Worm (Caenorhabditis elegans) whole organism, L3 larva: ENCODE data around the gene srz-44.

ENCODE experiments used
- aly-2 ChIP-seq: fragments of 150-350 bp; optimal IDR thresholded peaks from 2 replicates; lab custom pipeline; 2014; ENCODE audit warnings: missing biosample characterization, missing genetic modification characterization
- ceh-16 ChIP-seq: sonication (generic microtip); optimal IDR thresholded peaks from 2 replicates; lab custom pipeline; 2017; ENCODE audit warnings: missing biosample characterization, missing genetic modification characterization
- ceh-28 ChIP-seq: fragments of 150-350 bp; optimal IDR thresholded peaks from 2 replicates; lab custom pipeline; 2014; ENCODE audit warnings: missing biosample characterization, missing genetic modification reagents, missing genetic modification characterization
- ceh-82 ChIP-seq: fragments of 150-350 bp; optimal IDR thresholded peaks from 2 replicates; lab custom pipeline; 2014; ENCODE audit warnings: missing biosample characterization, missing genetic modification characterization
- ceh-9 ChIP-seq: sonication (generic microtip); optimal IDR thresholded peaks from 2 replicates; lab custom pipeline; 2018; ENCODE audit warnings: missing biosample characterization, missing genetic modification characterization
- daf-12 ChIP-seq: fragments of 150-350 bp; optimal IDR thresholded peaks from 2 replicates; lab custom pipeline; 2014; ENCODE audit warnings: missing biosample characterization, missing genetic modification reagents, missing genetic modification characterization
- egl-27 ChIP-seq: sonication (generic microtip); optimal IDR thresholded peaks from 4 replicates; lab custom pipeline; 2017; ENCODE audit warnings: missing biosample characterization, missing genetic modification reagents, missing genetic modification characterization
- elt-1 ChIP-seq: fragments of 150-350 bp; optimal IDR thresholded peaks from 2 replicates; lab custom pipeline; 2014; ENCODE audit warnings: missing biosample characterization, missing genetic modification characterization
- eor-1 ChIP-seq, 2 experiments: fragments of 150-350 bp; optimal IDR thresholded peaks; 2 replicates each; lab custom pipeline; 2014 to 2018; ENCODE audit warnings: missing biosample characterization in 2 of 2, missing genetic modification characterization in 2 of 2
- fkh-10 ChIP-seq: sonication (generic microtip); optimal IDR thresholded peaks from 2 replicates; lab custom pipeline; 2017; ENCODE audit warnings: missing biosample characterization, missing genetic modification reagents, missing genetic modification characterization
- fos-1 ChIP-seq: fragments of 150-350 bp; optimal IDR thresholded peaks from 2 replicates; lab custom pipeline; 2014; ENCODE audit warnings: missing biosample characterization, missing genetic modification characterization
- hmg-11 ChIP-seq: sonication (generic microtip); optimal IDR thresholded peaks from 2 replicates; lab custom pipeline; 2016; ENCODE audit warnings: missing genetic modification characterization, missing compliant biosample characterization
- jun-1 ChIP-seq: fragments of 150-350 bp; optimal IDR thresholded peaks from 2 replicates; lab custom pipeline; 2014; ENCODE audit warnings: missing biosample characterization, missing genetic modification reagents, missing genetic modification characterization
- lin-15B ChIP-seq: fragments of 150-350 bp; optimal IDR thresholded peaks from 2 replicates; lab custom pipeline; 2014; ENCODE audit warnings: missing biosample characterization, missing genetic modification characterization
- lin-39 ChIP-seq: fragments of 150-350 bp; optimal IDR thresholded peaks from 2 replicates; lab custom pipeline; 2018; ENCODE audit warnings: missing biosample characterization, missing genetic modification reagents, missing genetic modification characterization
- mml-1 ChIP-seq: fragments of 150-350 bp; sonication (generic microtip); optimal IDR thresholded peaks from 3 replicates; lab custom pipeline; 2014; ENCODE audit warnings: missing biosample characterization, missing genetic modification characterization
- nhr-11 ChIP-seq: fragments of 150-350 bp; optimal IDR thresholded peaks from 2 replicates; lab custom pipeline; 2014; ENCODE audit warnings: missing biosample characterization, missing genetic modification characterization
- nhr-12 ChIP-seq: fragments of 150-350 bp; optimal IDR thresholded peaks from 2 replicates; lab custom pipeline; 2014; ENCODE audit warnings: missing biosample characterization, missing genetic modification characterization
- nhr-23 ChIP-seq: fragments of 150-350 bp; optimal IDR thresholded peaks from 2 replicates; lab custom pipeline; 2014; ENCODE audit warnings: missing biosample characterization, missing genetic modification reagents, missing genetic modification characterization
- nhr-237 ChIP-seq: fragments of 150-350 bp; optimal IDR thresholded peaks from 2 replicates; lab custom pipeline; 2014; ENCODE audit warnings: missing biosample characterization, missing genetic modification characterization
- nhr-28 ChIP-seq: fragments of 150-350 bp; optimal IDR thresholded peaks from 2 replicates; lab custom pipeline; 2014; ENCODE audit warnings: missing biosample characterization, missing genetic modification characterization
- nhr-43 ChIP-seq: sonication (generic microtip); optimal IDR thresholded peaks from 2 replicates; lab custom pipeline; 2016; ENCODE audit warnings: mild to moderate bottlenecking, missing genetic modification characterization, missing compliant biosample characterization; ENCODE audit not compliant: poor library complexity, severe bottlenecking
- nhr-67 ChIP-seq: fragments of 150-350 bp; optimal IDR thresholded peaks from 2 replicates; lab custom pipeline; 2014; ENCODE audit warnings: missing biosample characterization, missing genetic modification characterization
- nhr-76 ChIP-seq: fragments of 150-350 bp; sonication (generic microtip); optimal IDR thresholded peaks from 5 replicates; lab custom pipeline; 2014; ENCODE audit warnings: missing biosample characterization, missing genetic modification characterization
- nhr-77 ChIP-seq: fragments of 150-350 bp; optimal IDR thresholded peaks from 2 replicates; lab custom pipeline; 2014; ENCODE audit warnings: missing biosample characterization, missing genetic modification characterization
- pha-4 ChIP-seq: fragments of 150-350 bp; optimal IDR thresholded peaks from 2 replicates; lab custom pipeline; 2014; ENCODE audit warnings: missing biosample characterization, missing genetic modification reagents, missing genetic modification characterization
- pqm-1 ChIP-seq: fragments of 150-350 bp; optimal IDR thresholded peaks from 2 replicates; lab custom pipeline; 2017; ENCODE audit warnings: missing biosample characterization, missing genetic modification characterization, inconsistent platforms
- sea-2 ChIP-seq: fragments of 150-350 bp; sonication (generic microtip); optimal IDR thresholded peaks from 4 replicates; lab custom pipeline; 2014; ENCODE audit warnings: missing biosample characterization, missing genetic modification reagents, missing genetic modification characterization
- skn-1 ChIP-seq: fragments of 150-350 bp; optimal IDR thresholded peaks from 2 replicates; lab custom pipeline; 2014; ENCODE audit warnings: missing biosample characterization, missing genetic modification characterization
- snpc-4 ChIP-seq: fragments of 150-350 bp; optimal IDR thresholded peaks from 2 replicates; lab custom pipeline; 2014; ENCODE audit warnings: missing biosample characterization, missing genetic modification characterization
- tbx-2 ChIP-seq: sonication (generic microtip); optimal IDR thresholded peaks from 2 replicates; lab custom pipeline; 2016; ENCODE audit warnings: mild to moderate bottlenecking, missing genetic modification characterization, missing compliant biosample characterization
- unc-62 ChIP-seq: fragments of 150-350 bp; sonication (generic microtip); optimal IDR thresholded peaks from 4 replicates; lab custom pipeline; 2014; ENCODE audit warnings: missing biosample characterization, missing genetic modification reagents, missing genetic modification characterization
- zag-1 ChIP-seq: fragments of 150-350 bp; optimal IDR thresholded peaks from 2 replicates; lab custom pipeline; 2014; ENCODE audit warnings: missing biosample characterization, missing genetic modification characterization
- ztf-11 ChIP-seq: fragments of 150-350 bp; optimal IDR thresholded peaks from 2 replicates; lab custom pipeline; 2014; ENCODE audit warnings: missing biosample characterization, missing genetic modification characterization
- ztf-4 ChIP-seq: fragments of 150-350 bp; optimal IDR thresholded peaks from 2 replicates; lab custom pipeline; 2014; ENCODE audit warnings: missing biosample characterization, missing genetic modification characterization

Gene srz-44

ce11 chrV:15638853-15639252 is at the start of gene srz-44:
srz-44 (minus strand) TSS chrV:15638953.
- no peak for TF ChIP-seq ceh-28 (tag; lab: Kevin White, UChicago)
- TF ChIP-seq sea-2 (GFP tag; lab: Kevin White, UChicago), result no peak
- TF ChIP-seq fos-1 (tag; lab: Kevin White, UChicago), result no peak
- no peak for TF ChIP-seq nhr-43 (tag; lab: Kevin White, UChicago)
- no peak for TF ChIP-seq nhr-77 (tag; lab: Kevin White, UChicago)
- no peak for TF ChIP-seq mml-1
- no peak for TF ChIP-seq elt-1
- TF ChIP-seq nhr-12 (tag; lab: Kevin White, UChicago), result no peak
- no peak for TF ChIP-seq nhr-76
- no peak for TF ChIP-seq daf-12 (tag; lab: Kevin White, UChicago)
- no peak for TF ChIP-seq ceh-16 (tag; lab: Kevin White, UChicago)
- no peak for TF ChIP-seq tbx-2 (tag; lab: Kevin White, UChicago)
- no peak for TF ChIP-seq egl-27 (tag; lab: Kevin White, UChicago)
- TF ChIP-seq aly-2, result no peak

DNA sequence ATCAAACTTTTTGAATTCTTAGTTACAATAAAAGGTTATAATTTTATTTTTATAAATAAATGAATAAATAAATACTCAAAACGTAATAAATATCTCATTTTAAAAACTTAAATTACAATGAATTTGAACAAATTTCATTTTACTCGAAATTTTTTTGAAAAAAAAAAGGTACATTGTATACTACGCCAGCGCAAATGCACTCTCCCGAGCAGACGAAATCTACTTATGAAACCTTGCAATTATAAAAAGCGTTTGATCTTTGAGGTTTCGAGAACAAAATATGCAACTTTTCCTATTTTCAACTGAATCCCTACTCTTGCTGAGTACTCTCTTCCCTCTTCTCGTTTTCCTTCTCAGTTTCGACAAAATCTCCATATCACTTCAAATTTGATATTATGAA is 48.9 kb upstream of the srz-44 start, which contains the start of gene nhr-197:
Gene nhr-197 (plus strand): TSS at position 301 of the 400 bp plus-strand sequence.
- TF ChIP-seq eor-1 (tag; optimal IDR thresholded peaks at IDR 0.05; lab: Kevin White, UChicago), result no peak
- no peak for TF ChIP-seq skn-1 (tag; lab: Kevin White, UChicago)

ce11 chrV:15685599-15685998 is 46.8 kb upstream of the srz-44 start, which contains the start of gene nhr-196:
nhr-196 (plus strand) TSS chrV:15685716.
- TF ChIP-seq elt-1, result no peak

ce11 chrV:15677222-15677621 is 38.5 kb upstream of the srz-44 start, which contains the start of gene nhr-52:
nhr-52 (plus strand) TSS chrV:15677522.
- no peak for TF ChIP-seq nhr-12 (tag; lab: Kevin White, UChicago)
- TF ChIP-seq lin-39, result no peak
- no peak for TF ChIP-seq lin-15B (tag; lab: Kevin White, UChicago)
- no peak for TF ChIP-seq unc-62
- TF ChIP-seq pqm-1, result no peak
- no peak for TF ChIP-seq aly-2
- TF ChIP-seq snpc-4 (tag; lab: Kevin White, UChicago), result no peak
- TF ChIP-seq fkh-10 (GFP tag; lab: Kevin White, UChicago), result no peak
- TF ChIP-seq ceh-9 (tag; lab: Kevin White, UChicago), result no peak
- TF ChIP-seq nhr-28 (tag; lab: Kevin White, UChicago), result no peak
- TF ChIP-seq nhr-43 (tag; lab: Kevin White, UChicago), result no peak
- TF ChIP-seq nhr-11 (tag; lab: Kevin White, UChicago), result no peak
- no peak for TF ChIP-seq mml-1
- no peak for TF ChIP-seq nhr-237 (tag; lab: Kevin White, UChicago)
- no peak for TF ChIP-seq nhr-23 (tag; lab: Kevin White, UChicago)
- no peak for TF ChIP-seq eor-1 (tag; optimal IDR thresholded peaks at IDR 0.05; lab: Kevin White, UChicago)
- no peak for TF ChIP-seq jun-1

DNA sequence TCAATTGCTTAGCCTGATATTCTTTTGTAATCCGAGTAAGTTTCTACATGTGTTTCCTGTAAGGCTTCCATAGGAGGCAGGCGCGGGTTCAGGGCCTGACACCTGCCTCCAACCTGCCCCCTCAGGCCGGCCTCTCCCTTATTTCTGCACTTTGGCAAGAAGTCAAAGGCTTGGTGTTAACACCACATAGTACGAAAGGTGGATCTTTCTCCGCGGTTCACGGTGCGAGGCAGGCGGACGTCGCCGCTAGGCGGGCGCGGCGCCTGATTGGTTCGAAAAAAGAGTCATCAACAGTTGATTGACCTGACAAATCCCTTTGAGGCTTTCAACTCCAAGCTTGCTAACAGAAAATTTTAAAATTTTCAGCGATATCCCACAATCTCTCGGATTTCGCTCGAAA is 36.1 kb upstream of the srz-44 start:
- TF ChIP-seq aly-2 (no peak), nhr-76 (no peak), pqm-1 (no peak), nhr-28 (tag; lab: Kevin White, UChicago) (no peak), nhr-67 (tag; lab: Kevin White, UChicago) (no peak), pha-4 (tag; lab: Kevin White, UChicago) (no peak)
- TF ChIP-seq, all 47 proteins: peak for 0

DNA sequence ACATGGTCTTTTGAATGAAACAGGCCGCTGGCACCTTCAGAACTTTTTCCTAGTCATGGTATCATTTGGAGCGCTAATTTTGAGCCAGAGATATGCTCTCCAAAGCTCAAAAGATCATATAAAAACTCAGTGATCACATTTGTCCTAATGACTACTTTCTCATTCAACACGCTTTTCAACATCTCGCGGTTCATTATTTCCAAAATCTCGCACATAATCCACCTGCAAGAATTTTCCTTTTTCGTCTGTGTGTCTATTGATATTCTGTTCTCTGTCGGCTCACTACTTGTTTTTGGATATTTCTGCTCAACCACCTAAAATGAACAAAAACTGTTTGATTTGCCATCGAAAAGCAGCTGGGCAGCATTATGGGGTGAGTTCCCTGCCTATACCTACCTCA is 35.0 kb upstream of the srz-44 start, which contains the start of gene nhr-51:
Gene nhr-51 (plus strand): TSS at position 301 of the 400 bp plus-strand sequence.
- no peak for TF ChIP-seq hmg-11 (tag; lab: Kevin White, UChicago)
- no peak for TF ChIP-seq nhr-23 (tag; lab: Kevin White, UChicago)
- no peak for TF ChIP-seq nhr-12 (tag; lab: Kevin White, UChicago)
- no peak for TF ChIP-seq ceh-28 (tag; lab: Kevin White, UChicago)
- TF ChIP-seq mml-1, result no peak
- TF ChIP-seq nhr-11 (tag; lab: Kevin White, UChicago), result no peak
- no peak for TF ChIP-seq ztf-11 (tag; lab: Kevin White, UChicago)
- TF ChIP-seq ztf-4 (tag; lab: Kevin White, UChicago), result no peak
- no peak for TF ChIP-seq nhr-43 (tag; lab: Kevin White, UChicago)
- TF ChIP-seq elt-1, result no peak
- no peak for TF ChIP-seq ceh-82 (tag; lab: Kevin White, UChicago)
- no peak for TF ChIP-seq nhr-237 (tag; lab: Kevin White, UChicago)
- TF ChIP-seq lin-39, result no peak
- TF ChIP-seq skn-1 (tag; lab: Kevin White, UChicago), result no peak
- TF ChIP-seq zag-1 (tag; lab: Kevin White, UChicago), result no peak
- no peak for TF ChIP-seq nhr-28 (tag; lab: Kevin White, UChicago)
- no peak for TF ChIP-seq nhr-67 (tag; lab: Kevin White, UChicago)
- TF ChIP-seq eor-1 (tag; optimal IDR thresholded peaks at IDR 0.05; lab: Kevin White, UChicago), result no peak
- TF ChIP-seq, all 47 proteins: peak for 0
